Fruit fly (Drosophila melanogaster) whole organism, adult: ENCODE measurements around the gene CG11438.

Experiments used
- CG5204 ChIP-seq: fragments of 200-800 bp; sonication (Bioruptor generic); optimal IDR thresholded peaks from 2 replicates; lab custom pipeline; 2016; ENCODE audit warnings: missing biosample characterization, missing genetic modification characterization
- CG7045 ChIP-seq: fragments of 200-800 bp; sonication (Bioruptor generic); optimal IDR thresholded peaks from 2 replicates; lab custom pipeline; 2017; ENCODE audit warnings: missing biosample characterization, mild to moderate bottlenecking, missing genetic modification characterization
- bab1 ChIP-seq: fragments of 200-800 bp; sonication (Bioruptor generic); optimal IDR thresholded peaks from 3 replicates; lab custom pipeline; 2019; ENCODE audit warnings: missing biosample characterization, mild to moderate bottlenecking, missing genetic modification characterization, moderate library complexity
- cnc ChIP-seq, 2 experiments: fragments of >200 bp; optimal IDR thresholded peaks; 2 replicates each; lab custom pipeline; 2017
- pad ChIP-seq: fragments of 200-800 bp; sonication (Bioruptor generic); optimal IDR thresholded peaks from 3 replicates; lab custom pipeline; 2017; ENCODE audit warnings: missing biosample characterization, missing genetic modification characterization, mild to moderate bottlenecking, moderate library complexity, missing genetic modification reagents
- tj ChIP-seq: fragments of 200-800 bp; sonication (Bioruptor generic); optimal IDR thresholded peaks from 3 replicates; lab custom pipeline; 2017; ENCODE audit warnings: missing biosample characterization, mild to moderate bottlenecking, missing genetic modification characterization, moderate library complexity
- toe ChIP-seq: fragments of 200-800 bp; sonication (Bioruptor generic); optimal IDR thresholded peaks from 2 replicates; lab custom pipeline; 2016; ENCODE audit warnings: missing biosample characterization, missing genetic modification characterization

dm6 chr3L:22474081-22474845 is 8.8 kb downstream of the CG11438 start, which contains the start of gene CG11425:
- TF ChIP-seq tj (GFP tag; lab: Kevin White, UChicago) (peak; percentile 53), CG5204 (no peak), bab1 (GFP tag; lab: Kevin White, UChicago) (no peak), pad (GFP tag; lab: Kevin White, UChicago) (no peak), CG7045 (GFP tag; lab: Kevin White, UChicago) (no peak), cnc (optimal IDR thresholded peaks at IDR 0.05; lab: Kevin White, UChicago) (peak in 1 of 2 experiments; percentile 27), toe (GFP tag; lab: Kevin White, UChicago) (no peak)
